Worm (Caenorhabditis elegans) whole organism, L3 larva: ENCODE data around the gene gpx-7.

Source experiments
- R02D3.7 ChIP-seq: fragments of 150-350 bp; optimal IDR thresholded peaks from 2 replicates; lab custom pipeline; 2014; ENCODE audit warnings: missing biosample characterization, missing genetic modification characterization
- ZK546.5 ChIP-seq: sonication (generic microtip); optimal IDR thresholded peaks from 2 replicates; lab custom pipeline; 2017; ENCODE audit warnings: missing biosample characterization, missing genetic modification characterization
- aly-2 ChIP-seq: fragments of 150-350 bp; optimal IDR thresholded peaks from 2 replicates; lab custom pipeline; 2014; ENCODE audit warnings: missing biosample characterization, missing genetic modification characterization
- ceh-16 ChIP-seq: sonication (generic microtip); optimal IDR thresholded peaks from 2 replicates; lab custom pipeline; 2017; ENCODE audit warnings: missing biosample characterization, missing genetic modification characterization
- ceh-82 ChIP-seq: fragments of 150-350 bp; optimal IDR thresholded peaks from 2 replicates; lab custom pipeline; 2014; ENCODE audit warnings: missing biosample characterization, missing genetic modification characterization
- ceh-9 ChIP-seq: sonication (generic microtip); optimal IDR thresholded peaks from 2 replicates; lab custom pipeline; 2018; ENCODE audit warnings: missing biosample characterization, missing genetic modification characterization
- daf-12 ChIP-seq: fragments of 150-350 bp; optimal IDR thresholded peaks from 2 replicates; lab custom pipeline; 2014; ENCODE audit warnings: missing biosample characterization, missing genetic modification reagents, missing genetic modification characterization
- egl-27 ChIP-seq: sonication (generic microtip); optimal IDR thresholded peaks from 4 replicates; lab custom pipeline; 2017; ENCODE audit warnings: missing biosample characterization, missing genetic modification reagents, missing genetic modification characterization
- egl-5 ChIP-seq: fragments of 150-350 bp; optimal IDR thresholded peaks from 2 replicates; lab custom pipeline; 2017; ENCODE audit warnings: missing biosample characterization, missing genetic modification reagents, missing genetic modification characterization, inconsistent platforms
- elt-1 ChIP-seq: fragments of 150-350 bp; optimal IDR thresholded peaks from 2 replicates; lab custom pipeline; 2014; ENCODE audit warnings: missing biosample characterization, missing genetic modification characterization
- elt-2 ChIP-seq: sonication (generic microtip); optimal IDR thresholded peaks from 2 replicates; lab custom pipeline; 2016; ENCODE audit warnings: missing genetic modification reagents, mild to moderate bottlenecking, missing genetic modification characterization, missing compliant biosample characterization
- elt-3 ChIP-seq, 3 experiments: fragments of 150-350 bp in 1 of 3; sonication (generic microtip) in 2 of 3; optimal IDR thresholded peaks; 2 replicates in 2 of 3; 4 replicates in 1 of 3; lab custom pipeline; 2014 to 2017; ENCODE audit warnings: missing biosample characterization in 3 of 3, missing genetic modification characterization in 3 of 3
- eor-1 ChIP-seq, 2 experiments: fragments of 150-350 bp; optimal IDR thresholded peaks; 2 replicates each; lab custom pipeline; 2014 to 2018; ENCODE audit warnings: missing biosample characterization in 2 of 2, missing genetic modification characterization in 2 of 2
- fkh-10 ChIP-seq: sonication (generic microtip); optimal IDR thresholded peaks from 2 replicates; lab custom pipeline; 2017; ENCODE audit warnings: missing biosample characterization, missing genetic modification reagents, missing genetic modification characterization
- fos-1 ChIP-seq: fragments of 150-350 bp; optimal IDR thresholded peaks from 2 replicates; lab custom pipeline; 2014; ENCODE audit warnings: missing biosample characterization, missing genetic modification characterization
- hmg-11 ChIP-seq: sonication (generic microtip); optimal IDR thresholded peaks from 2 replicates; lab custom pipeline; 2016; ENCODE audit warnings: missing genetic modification characterization, missing compliant biosample characterization
- lin-15B ChIP-seq: fragments of 150-350 bp; optimal IDR thresholded peaks from 2 replicates; lab custom pipeline; 2014; ENCODE audit warnings: missing biosample characterization, missing genetic modification characterization
- lin-39 ChIP-seq: fragments of 150-350 bp; optimal IDR thresholded peaks from 2 replicates; lab custom pipeline; 2018; ENCODE audit warnings: missing biosample characterization, missing genetic modification reagents, missing genetic modification characterization
- lsy-12 ChIP-seq: sonication (generic microtip); optimal IDR thresholded peaks from 2 replicates; lab custom pipeline; 2016; ENCODE audit warnings: mild to moderate bottlenecking, missing genetic modification characterization, missing compliant biosample characterization
- mdl-1 ChIP-seq: fragments of 150-350 bp; optimal IDR thresholded peaks from 2 replicates; lab custom pipeline; 2014; ENCODE audit warnings: missing biosample characterization, missing genetic modification characterization
- nfya-1 ChIP-seq: sonication (generic microtip); optimal IDR thresholded peaks from 2 replicates; lab custom pipeline; 2017; ENCODE audit warnings: missing genetic modification characterization, mild to moderate bottlenecking, missing compliant biosample characterization, antibody characterized with exemption, moderate library complexity; ENCODE audit not compliant: insufficient read depth
- nhr-12 ChIP-seq: fragments of 150-350 bp; optimal IDR thresholded peaks from 2 replicates; lab custom pipeline; 2014; ENCODE audit warnings: missing biosample characterization, missing genetic modification characterization
- nhr-23 ChIP-seq: fragments of 150-350 bp; optimal IDR thresholded peaks from 2 replicates; lab custom pipeline; 2014; ENCODE audit warnings: missing biosample characterization, missing genetic modification reagents, missing genetic modification characterization
- nhr-237 ChIP-seq: fragments of 150-350 bp; optimal IDR thresholded peaks from 2 replicates; lab custom pipeline; 2014; ENCODE audit warnings: missing biosample characterization, missing genetic modification characterization
- nhr-25 ChIP-seq: sonication (generic microtip); optimal IDR thresholded peaks from 2 replicates; lab custom pipeline; 2017; ENCODE audit warnings: missing biosample characterization, missing genetic modification characterization
- nhr-43 ChIP-seq: sonication (generic microtip); optimal IDR thresholded peaks from 2 replicates; lab custom pipeline; 2016; ENCODE audit warnings: mild to moderate bottlenecking, missing genetic modification characterization, missing compliant biosample characterization; ENCODE audit not compliant: poor library complexity, severe bottlenecking
- nhr-67 ChIP-seq: fragments of 150-350 bp; optimal IDR thresholded peaks from 2 replicates; lab custom pipeline; 2014; ENCODE audit warnings: missing biosample characterization, missing genetic modification characterization
- nhr-77 ChIP-seq: fragments of 150-350 bp; optimal IDR thresholded peaks from 2 replicates; lab custom pipeline; 2014; ENCODE audit warnings: missing biosample characterization, missing genetic modification characterization
- pha-4 ChIP-seq: fragments of 150-350 bp; optimal IDR thresholded peaks from 2 replicates; lab custom pipeline; 2014; ENCODE audit warnings: missing biosample characterization, missing genetic modification reagents, missing genetic modification characterization
- pqm-1 ChIP-seq: fragments of 150-350 bp; optimal IDR thresholded peaks from 2 replicates; lab custom pipeline; 2017; ENCODE audit warnings: missing biosample characterization, missing genetic modification characterization, inconsistent platforms
- sea-2 ChIP-seq: fragments of 150-350 bp; sonication (generic microtip); optimal IDR thresholded peaks from 4 replicates; lab custom pipeline; 2014; ENCODE audit warnings: missing biosample characterization, missing genetic modification reagents, missing genetic modification characterization
- skn-1 ChIP-seq: fragments of 150-350 bp; optimal IDR thresholded peaks from 2 replicates; lab custom pipeline; 2014; ENCODE audit warnings: missing biosample characterization, missing genetic modification characterization
- snpc-4 ChIP-seq: fragments of 150-350 bp; optimal IDR thresholded peaks from 2 replicates; lab custom pipeline; 2014; ENCODE audit warnings: missing biosample characterization, missing genetic modification characterization
- tbx-2 ChIP-seq: sonication (generic microtip); optimal IDR thresholded peaks from 2 replicates; lab custom pipeline; 2016; ENCODE audit warnings: mild to moderate bottlenecking, missing genetic modification characterization, missing compliant biosample characterization
- unc-39 ChIP-seq: sonication (generic microtip); optimal IDR thresholded peaks from 4 replicates; lab custom pipeline; 2017; ENCODE audit warnings: missing biosample characterization, missing genetic modification characterization
- unc-62 ChIP-seq: fragments of 150-350 bp; sonication (generic microtip); optimal IDR thresholded peaks from 4 replicates; lab custom pipeline; 2014; ENCODE audit warnings: missing biosample characterization, missing genetic modification reagents, missing genetic modification characterization
- ztf-11 ChIP-seq: fragments of 150-350 bp; optimal IDR thresholded peaks from 2 replicates; lab custom pipeline; 2014; ENCODE audit warnings: missing biosample characterization, missing genetic modification characterization
- ztf-4 ChIP-seq: fragments of 150-350 bp; optimal IDR thresholded peaks from 2 replicates; lab custom pipeline; 2014; ENCODE audit warnings: missing biosample characterization, missing genetic modification characterization

The gpx-7 gene

ce11 chrX:7798248-7799020, 1.1 kb downstream of the gpx-7 start, which contains the start of gene adm-4:
Gene adm-4, minus strand, starts transcription at chrX:7798298.
- TF ChIP-seq fos-1 (tag; lab: Kevin White, UChicago) (no peak), nfya-1 (peak; percentile 48), snpc-4 (tag; lab: Kevin White, UChicago) (no peak), ztf-4 (tag; lab: Kevin White, UChicago) (no peak), nhr-23 (tag; lab: Kevin White, UChicago) (peak; percentile 48), egl-5 (tag; lab: Kevin White, UChicago) (no peak), unc-62 (GFP tag; lab: Kevin White, UChicago) (no peak), hmg-11 (tag; lab: Kevin White, UChicago) (peak; percentile 28), nhr-25 (peak; percentile 2), eor-1 (tag; optimal IDR thresholded peaks at IDR 0.05; lab: Kevin White, UChicago) (no peak), lin-39 (tag; lab: Kevin White, UChicago) (no peak), ceh-16 (tag; lab: Kevin White, UChicago) (no peak), pha-4 (tag; lab: Kevin White, UChicago) (peak; percentile 53), R02D3.7 (no peak), daf-12 (tag; lab: Kevin White, UChicago) (no peak), pqm-1 (no peak), sea-2 (GFP tag; lab: Kevin White, UChicago) (no peak), elt-2 (tag; lab: Kevin White, UChicago) (peak; percentile 29), ceh-9 (tag; lab: Kevin White, UChicago) (no peak), mdl-1 (tag; lab: Kevin White, UChicago) (no peak), ceh-82 (tag; lab: Kevin White, UChicago) (no peak), nhr-77 (tag; lab: Kevin White, UChicago) (no peak), nhr-67 (tag; lab: Kevin White, UChicago) (no peak), nhr-12 (tag; lab: Kevin White, UChicago) (no peak), nhr-237 (tag; lab: Kevin White, UChicago) (no peak), fkh-10 (GFP tag; lab: Kevin White, UChicago) (no peak), egl-27 (no peak), lin-15B (tag; lab: Kevin White, UChicago) (peak; percentile 18), skn-1 (no peak), ztf-11 (no peak), aly-2 (no peak), ZK546.5 (tag; lab: Kevin White, UChicago) (no peak), nhr-43 (tag; lab: Kevin White, UChicago) (peak; percentile 14), elt-3 (tag; optimal IDR thresholded peaks at IDR 0.05; lab: Kevin White, UChicago) (no peak)

- TF ChIP-seq nfya-1 (peak; percentile 48), unc-39 (tag; lab: Kevin White, UChicago) (no peak), nhr-23 (tag; lab: Kevin White, UChicago) (peak; percentile 60), elt-3 (tag; optimal IDR thresholded peaks at IDR 0.05; lab: Kevin White, UChicago) (peak in 1 of 3 experiments; percentile 42), elt-2 (tag; lab: Kevin White, UChicago) (peak; percentile 35), egl-27 (peak; percentile 17), pqm-1 (peak; percentile 31), nhr-77 (tag; lab: Kevin White, UChicago) (no peak), nhr-43 (tag; lab: Kevin White, UChicago) (peak; percentile 89), lin-15B (tag; lab: Kevin White, UChicago) (peak; percentile 10), elt-1 (tag; lab: Kevin White, UChicago) (no peak), nhr-25 (peak; percentile 43), daf-12 (tag; lab: Kevin White, UChicago) (no peak), lsy-12 (peak; percentile 69), tbx-2 (tag; lab: Kevin White, UChicago) (peak; percentile 45), lin-39 (tag; lab: Kevin White, UChicago) (peak; percentile 26), snpc-4 (tag; lab: Kevin White, UChicago) (no peak)
Observed at ce11 chrX:7794306-7794743, 5.3 kb downstream of the gpx-7 start.
